Fruit fly (Drosophila melanogaster) whole organism, adult: ENCODE measurements around the gene ND-42.

Experiments used
- CG11617 ChIP-seq: fragments of 200-800 bp; sonication (Bioruptor generic); optimal IDR thresholded peaks from 2 replicates; lab custom pipeline; 2017; ENCODE audit warnings: mild to moderate bottlenecking, missing biosample characterization, missing genetic modification reagents, missing genetic modification characterization
- CG12768 ChIP-seq: fragments of 200-800 bp; sonication (Bioruptor generic); optimal IDR thresholded peaks from 2 replicates; lab custom pipeline; 2017; ENCODE audit warnings: missing biosample characterization, missing genetic modification characterization, mild to moderate bottlenecking, moderate library complexity, missing genetic modification reagents
- CG14711 ChIP-seq: fragments of 200-800 bp; sonication (Bioruptor generic); optimal IDR thresholded peaks from 2 replicates; lab custom pipeline; 2018; ENCODE audit warnings: missing biosample characterization, mild to moderate bottlenecking, missing genetic modification characterization, moderate library complexity
- CG1620 ChIP-seq: fragments of 200-800 bp; sonication (Bioruptor generic); optimal IDR thresholded peaks from 2 replicates; lab custom pipeline; 2016; ENCODE audit warnings: missing biosample characterization, missing genetic modification characterization
- CG33017 ChIP-seq: fragments of 200-800 bp; sonication (Bioruptor generic); optimal IDR thresholded peaks from 2 replicates; lab custom pipeline; 2018; ENCODE audit warnings: missing biosample characterization, mild to moderate bottlenecking, missing genetic modification characterization, moderate library complexity
- CG5204 ChIP-seq: fragments of 200-800 bp; sonication (Bioruptor generic); optimal IDR thresholded peaks from 2 replicates; lab custom pipeline; 2016; ENCODE audit warnings: missing biosample characterization, missing genetic modification characterization
- CG7045 ChIP-seq: fragments of 200-800 bp; sonication (Bioruptor generic); optimal IDR thresholded peaks from 2 replicates; lab custom pipeline; 2017; ENCODE audit warnings: missing biosample characterization, mild to moderate bottlenecking, missing genetic modification characterization
- CG7101 ChIP-seq: fragments of 200-800 bp; sonication (Bioruptor generic); optimal IDR thresholded peaks from 2 replicates; lab custom pipeline; 2018; ENCODE audit warnings: missing biosample characterization, mild to moderate bottlenecking, missing genetic modification characterization, moderate library complexity
- Clk ChIP-seq: fragments of 200-800 bp; sonication (Bioruptor generic); optimal IDR thresholded peaks from 2 replicates; lab custom pipeline; 2017; ENCODE audit warnings: missing biosample characterization, missing genetic modification characterization
- Crg-1 ChIP-seq: fragments of 200-800 bp; sonication (Bioruptor generic); optimal IDR thresholded peaks from 2 replicates; lab custom pipeline; 2016; ENCODE audit warnings: missing biosample characterization, missing genetic modification characterization
- Hr96 ChIP-seq: fragments of 200-800 bp; sonication (Bioruptor generic); optimal IDR thresholded peaks from 2 replicates; lab custom pipeline; 2016; ENCODE audit warnings: missing biosample characterization, missing genetic modification characterization
- Mnt ChIP-seq: fragments of 200-800 bp; sonication (Bioruptor generic); optimal IDR thresholded peaks from 2 replicates; lab custom pipeline; 2016; ENCODE audit warnings: missing biosample characterization, mild to moderate bottlenecking, missing genetic modification characterization
- bab1 ChIP-seq: fragments of 200-800 bp; sonication (Bioruptor generic); optimal IDR thresholded peaks from 3 replicates; lab custom pipeline; 2019; ENCODE audit warnings: missing biosample characterization, mild to moderate bottlenecking, missing genetic modification characterization, moderate library complexity
- cic ChIP-seq: fragments of 200-800 bp; sonication (Bioruptor generic); optimal IDR thresholded peaks from 2 replicates; lab custom pipeline; 2017; ENCODE audit warnings: missing biosample characterization, mild to moderate bottlenecking, missing genetic modification characterization, moderate library complexity
- cnc ChIP-seq, 2 experiments: fragments of >200 bp; optimal IDR thresholded peaks; 2 replicates each; lab custom pipeline; 2017
- kay ChIP-seq: fragments of 200-800 bp; sonication (Bioruptor generic); peaks from one replicate; lab custom pipeline; 2016; ENCODE audit warnings: missing biosample characterization, missing genetic modification characterization, borderline replicate concordance
- ovo ChIP-seq: fragments of 200-800 bp; sonication (Bioruptor generic); optimal IDR thresholded peaks from 2 replicates; lab custom pipeline; 2016; ENCODE audit warnings: missing biosample characterization, missing genetic modification characterization
- pad ChIP-seq: fragments of 200-800 bp; sonication (Bioruptor generic); optimal IDR thresholded peaks from 3 replicates; lab custom pipeline; 2017; ENCODE audit warnings: missing biosample characterization, missing genetic modification characterization, mild to moderate bottlenecking, moderate library complexity, missing genetic modification reagents
- tj ChIP-seq: fragments of 200-800 bp; sonication (Bioruptor generic); optimal IDR thresholded peaks from 3 replicates; lab custom pipeline; 2017; ENCODE audit warnings: missing biosample characterization, mild to moderate bottlenecking, missing genetic modification characterization, moderate library complexity
- toe ChIP-seq: fragments of 200-800 bp; sonication (Bioruptor generic); optimal IDR thresholded peaks from 2 replicates; lab custom pipeline; 2016; ENCODE audit warnings: missing biosample characterization, missing genetic modification characterization

The ND-42 gene

DNA sequence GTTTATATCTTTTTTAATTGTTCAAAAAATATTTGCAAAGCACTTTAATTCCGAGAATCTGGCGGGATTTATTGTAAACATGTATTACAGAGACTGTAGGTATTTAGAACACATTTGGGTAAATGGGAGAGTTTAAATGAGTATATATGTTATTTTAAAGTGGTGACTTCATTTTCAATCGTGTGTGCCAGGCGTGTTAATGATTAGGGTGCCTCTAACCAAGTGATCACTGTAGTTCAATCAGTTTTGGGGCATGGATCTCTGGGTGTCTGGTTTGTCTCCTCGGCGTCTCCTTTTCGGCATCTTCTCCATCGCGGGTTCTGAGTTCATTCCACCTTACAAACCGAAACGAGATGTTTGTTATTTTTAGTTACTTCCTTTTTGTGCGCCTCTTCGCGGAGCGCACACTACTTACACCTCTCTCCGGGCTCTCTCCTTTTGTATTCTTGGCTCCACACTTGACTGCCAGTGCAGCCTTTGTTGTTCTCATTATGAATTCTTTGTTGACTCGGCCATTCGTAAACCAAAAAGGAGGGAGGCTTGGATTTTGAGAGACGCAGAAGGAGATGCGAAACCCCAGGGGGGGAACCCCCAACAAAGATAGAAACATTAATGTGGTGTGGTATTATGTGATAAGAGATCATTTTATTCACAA, 16.4 kb downstream of the ND-42 start:
- TF ChIP-seq toe (GFP tag; lab: Kevin White, UChicago) = no peak
- TF ChIP-seq tj (GFP tag; lab: Kevin White, UChicago) = no peak
- no peak for TF ChIP-seq kay (GFP tag; lab: Kevin White, UChicago)
- no peak for TF ChIP-seq ovo (GFP tag; lab: Kevin White, UChicago)
- no peak for TF ChIP-seq CG1620 (GFP tag; lab: Kevin White, UChicago)
- no peak for TF ChIP-seq CG7045 (GFP tag; lab: Kevin White, UChicago)
- no peak for TF ChIP-seq cic
- no peak for TF ChIP-seq cnc (optimal IDR thresholded peaks at IDR 0.05; lab: Kevin White, UChicago)
- no peak for TF ChIP-seq CG14711
- no peak for TF ChIP-seq CG7101 (tag; lab: Kevin White, UChicago)
- no peak for TF ChIP-seq CG5204 (GFP tag; lab: Kevin White, UChicago)
- no peak for TF ChIP-seq Mnt
- TF ChIP-seq bab1 (GFP tag; lab: Kevin White, UChicago) = no peak
- no peak for TF ChIP-seq Crg-1 (GFP tag; lab: Kevin White, UChicago)
- TF ChIP-seq CG12768 (GFP tag; lab: Kevin White, UChicago) = no peak
- no peak for TF ChIP-seq CG11617
- no peak for TF ChIP-seq Clk (GFP tag; lab: Kevin White, UChicago)
- TF ChIP-seq CG33017 (tag; lab: Kevin White, UChicago) = no peak
- no peak for TF ChIP-seq Hr96 (GFP tag; lab: Kevin White, UChicago)

DNA sequence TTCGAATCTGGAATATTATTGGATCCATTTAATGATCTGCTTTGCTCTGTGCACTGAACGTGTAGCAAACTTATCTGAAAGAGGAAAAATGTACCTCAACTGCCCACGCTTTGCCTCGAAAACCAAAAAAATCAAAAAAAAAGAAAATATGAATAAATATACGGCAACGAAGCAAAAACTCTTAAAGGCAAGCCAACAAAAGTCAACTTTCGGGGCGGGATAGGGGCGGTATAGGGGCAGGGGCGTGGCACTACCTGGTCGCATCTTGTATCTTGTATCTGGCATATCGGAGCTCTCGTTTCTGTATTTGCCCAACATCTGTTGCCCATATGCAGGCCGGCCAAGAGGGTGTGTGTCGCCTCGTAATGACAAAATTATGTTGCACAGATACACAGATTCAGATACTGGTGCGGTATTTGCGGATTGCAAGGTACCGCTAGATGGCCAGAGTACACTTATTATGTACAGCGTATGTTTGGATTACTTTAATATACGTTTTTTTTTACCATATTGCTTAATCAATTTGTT, 17.0 kb downstream of the ND-42 start:
- TF ChIP-seq kay (GFP tag; lab: Kevin White, UChicago) (no peak), ovo (GFP tag; lab: Kevin White, UChicago) (no peak), CG5204 (GFP tag; lab: Kevin White, UChicago) (no peak), CG7101 (tag; lab: Kevin White, UChicago) (no peak), bab1 (GFP tag; lab: Kevin White, UChicago) (no peak), Hr96 (GFP tag; lab: Kevin White, UChicago) (no peak), pad (no peak), tj (GFP tag; lab: Kevin White, UChicago) (no peak), toe (GFP tag; lab: Kevin White, UChicago) (no peak)

- peak; percentile 30 for TF ChIP-seq bab1 (GFP tag; lab: Kevin White, UChicago)
- TF ChIP-seq kay (GFP tag; lab: Kevin White, UChicago) = peak; percentile 89
- no peak for TF ChIP-seq Clk (GFP tag; lab: Kevin White, UChicago)
- TF ChIP-seq Hr96 (GFP tag; lab: Kevin White, UChicago) = no peak
Observed at dm6 chr3R:22046231-22046630, 18.7 kb downstream of the ND-42 start.

DNA sequence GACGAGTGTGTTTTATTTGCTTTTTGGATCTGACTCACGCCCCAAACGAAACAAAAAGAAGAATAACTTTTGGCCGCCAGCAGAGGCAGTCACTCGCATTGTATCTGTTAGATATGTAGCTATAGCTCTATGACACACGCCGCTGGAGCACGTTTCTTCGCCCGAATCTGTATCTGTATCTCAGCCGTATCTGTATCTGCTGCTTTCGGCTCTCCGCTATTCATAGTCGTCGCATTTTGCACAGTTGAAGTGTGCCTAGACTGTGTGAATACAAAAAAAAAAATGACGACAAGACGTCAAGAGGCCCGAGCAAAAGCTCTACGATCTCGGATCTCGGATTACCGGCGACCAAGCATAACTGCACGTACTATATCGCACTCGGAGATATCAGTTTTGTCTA, 19.2 kb downstream of the ND-42 start:
- TF ChIP-seq CG14711 (no peak), tj (GFP tag; lab: Kevin White, UChicago) (peak; percentile 38), bab1 (GFP tag; lab: Kevin White, UChicago) (no peak), ovo (GFP tag; lab: Kevin White, UChicago) (no peak), CG7045 (GFP tag; lab: Kevin White, UChicago) (no peak), toe (GFP tag; lab: Kevin White, UChicago) (no peak), CG5204 (GFP tag; lab: Kevin White, UChicago) (no peak), CG12768 (GFP tag; lab: Kevin White, UChicago) (no peak)

DNA sequence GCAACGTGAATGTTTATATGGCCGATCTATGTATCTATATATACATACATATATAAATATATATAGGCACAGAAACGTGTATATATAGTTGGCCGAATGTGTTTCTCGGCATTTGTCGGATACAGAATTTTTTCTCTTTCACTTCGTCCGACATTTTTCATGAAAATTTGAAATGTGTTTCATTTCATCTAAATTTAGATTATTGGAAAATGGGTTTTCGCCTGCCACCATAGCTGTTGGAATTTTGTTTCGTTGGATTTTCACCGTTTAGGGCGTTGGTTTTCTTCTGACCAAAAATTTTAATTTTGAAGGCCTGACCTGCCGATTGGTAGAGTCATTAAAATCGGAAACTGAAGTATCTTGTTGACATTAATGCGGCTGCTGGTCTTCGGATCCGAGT, 19.9 kb downstream of the ND-42 start:
- TF ChIP-seq CG5204 (GFP tag; lab: Kevin White, UChicago) = no peak
- TF ChIP-seq bab1 (GFP tag; lab: Kevin White, UChicago) = no peak
- TF ChIP-seq kay (GFP tag; lab: Kevin White, UChicago) = no peak
- no peak for TF ChIP-seq CG7045 (GFP tag; lab: Kevin White, UChicago)
- no peak for TF ChIP-seq CG33017 (tag; lab: Kevin White, UChicago)
- no peak for TF ChIP-seq pad
- TF ChIP-seq CG1620 (GFP tag; lab: Kevin White, UChicago) = no peak
- no peak for TF ChIP-seq ovo (GFP tag; lab: Kevin White, UChicago)
- TF ChIP-seq cnc (optimal IDR thresholded peaks at IDR 0.05; lab: Kevin White, UChicago) = no peak
- TF ChIP-seq toe (GFP tag; lab: Kevin White, UChicago) = no peak
- no peak for TF ChIP-seq Clk (GFP tag; lab: Kevin White, UChicago)
- TF ChIP-seq Mnt = no peak
- no peak for TF ChIP-seq Hr96 (GFP tag; lab: Kevin White, UChicago)
- TF ChIP-seq cic = no peak
- no peak for TF ChIP-seq CG11617
- TF ChIP-seq CG7101 (tag; lab: Kevin White, UChicago) = no peak
- TF ChIP-seq tj (GFP tag; lab: Kevin White, UChicago) = no peak

- TF ChIP-seq CG1620 (GFP tag; lab: Kevin White, UChicago) (no peak), Mnt (no peak), ovo (GFP tag; lab: Kevin White, UChicago) (no peak), toe (GFP tag; lab: Kevin White, UChicago) (no peak), bab1 (GFP tag; lab: Kevin White, UChicago) (no peak), pad (no peak), tj (GFP tag; lab: Kevin White, UChicago) (no peak), Hr96 (GFP tag; lab: Kevin White, UChicago) (no peak), kay (GFP tag; lab: Kevin White, UChicago) (no peak), CG7101 (tag; lab: Kevin White, UChicago) (no peak), CG11617 (no peak), CG12768 (GFP tag; lab: Kevin White, UChicago) (no peak)
Observed at dm6 chr3R:22049134-22049796, 21.8 kb downstream of the ND-42 start.
